Worm (Caenorhabditis elegans) whole organism, L4/young adult: ENCODE data around the gene ZK899.2.

Experiments
- W03F9.2 ChIP-seq: fragments of 150-350 bp; optimal IDR thresholded peaks from 2 replicates; lab custom pipeline; 2014; ENCODE audit warnings: missing biosample characterization, missing genetic modification characterization
- dao-5 ChIP-seq: sonication (generic microtip); optimal IDR thresholded peaks from 2 replicates; lab custom pipeline; 2016; ENCODE audit warnings: missing genotype, missing genetic modification characterization, moderate library complexity, missing compliant biosample characterization
- him-1 ChIP-seq: sonication (generic microtip); optimal IDR thresholded peaks from 2 replicates; lab custom pipeline; 2016; ENCODE audit warnings: missing genotype, missing genetic modification reagents, missing genetic modification characterization, missing compliant biosample characterization

ZK899.2 gene

ce11 chrX:9403622-9404255, 48.1 kb downstream of the ZK899.2 start:
- no peak for TF ChIP-seq him-1 (tag; lab: Kevin White, UChicago)
- TF ChIP-seq dao-5 (tag; lab: Kevin White, UChicago), result no peak
- no peak for TF ChIP-seq W03F9.2

DNA sequence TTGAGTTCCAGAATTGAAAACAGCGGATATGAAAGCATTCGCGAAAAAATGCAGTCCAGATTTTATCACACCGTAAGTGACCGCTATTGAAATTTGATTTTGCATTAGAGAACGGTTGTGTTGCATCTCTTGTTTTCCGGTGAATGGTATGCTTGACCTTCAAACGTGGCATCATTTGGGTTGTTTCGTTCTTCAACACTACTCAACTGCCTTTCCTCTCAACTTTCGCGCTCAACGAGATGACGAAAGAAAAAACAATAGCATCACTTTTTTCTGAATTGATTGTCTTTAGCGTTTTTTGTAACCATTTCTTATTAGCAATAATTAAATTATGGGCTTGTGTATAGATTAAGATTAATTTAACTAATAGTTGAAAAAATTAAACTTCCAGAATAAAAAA, 49.3 kb downstream of the ZK899.2 start:
- TF ChIP-seq him-1 (tag; lab: Kevin White, UChicago) (no peak), W03F9.2 (no peak), dao-5 (tag; lab: Kevin White, UChicago) (no peak)

ce11 chrX:9401963-9402362, 49.8 kb downstream of the ZK899.2 start:
- TF ChIP-seq dao-5 (tag; lab: Kevin White, UChicago) (no peak), him-1 (tag; lab: Kevin White, UChicago) (no peak), W03F9.2 (no peak)
